Worm (Caenorhabditis elegans) whole organism, L3 larva: ENCODE measurements around the gene F11C1.4.

Experiments
- nhr-11 ChIP-seq: fragments of 150-350 bp; optimal IDR thresholded peaks from 2 replicates; lab custom pipeline; 2014; ENCODE audit warnings: missing biosample characterization, missing genetic modification characterization
- nhr-77 ChIP-seq: fragments of 150-350 bp; optimal IDR thresholded peaks from 2 replicates; lab custom pipeline; 2014; ENCODE audit warnings: missing biosample characterization, missing genetic modification characterization
- snpc-4 ChIP-seq: fragments of 150-350 bp; optimal IDR thresholded peaks from 2 replicates; lab custom pipeline; 2014; ENCODE audit warnings: missing biosample characterization, missing genetic modification characterization

DNA sequence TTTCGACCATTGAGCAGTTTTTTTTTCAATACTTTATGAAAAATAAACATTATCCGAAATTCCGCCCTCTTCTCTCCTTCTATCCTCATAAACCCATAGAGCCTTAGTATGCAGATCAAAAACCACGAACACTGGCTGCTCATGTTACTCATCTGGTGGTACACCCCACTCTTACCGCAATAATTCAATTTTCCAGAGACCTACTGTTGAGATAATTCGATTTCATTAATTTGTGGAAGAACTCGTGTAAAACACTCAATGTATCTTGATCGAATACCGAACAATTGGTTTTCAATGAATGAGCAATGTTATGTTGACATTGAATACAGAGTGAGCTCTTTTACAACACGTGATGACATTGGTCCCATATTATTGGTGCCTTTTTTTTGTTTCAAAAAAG, 44.6 kb downstream of the F11C1.4 start:
- TF ChIP-seq snpc-4 (tag; lab: Kevin White, UChicago) (no peak), nhr-11 (tag; lab: Kevin White, UChicago) (no peak), nhr-77 (tag; lab: Kevin White, UChicago) (no peak)
